Fruit fly (Drosophila melanogaster): ENCODE results near the gene ome.

The ome gene

dm6 chr3L:14673740-14674463 lies 1.3 kb downstream of the ome start (continued):
- peak; percentile 9; the same call in 1 of the 2 replicates for TF ChIP-seq vvl (GFP tag; IDR thresholded peaks at IDR 0.05)
- TF ChIP-seq nom (GFP tag; optimal IDR thresholded peaks at IDR 0.05), result peak; percentile 17
- peak; percentile 37 for TF ChIP-seq CG2712 (tag; optimal IDR thresholded peaks at IDR 0.05)
- no peak for TF ChIP-seq wor (GFP tag; IDR thresholded peaks at IDR 0.05)
- TF ChIP-seq sens (GFP tag), result peak; percentile 82
- peak; percentile 9 for TF ChIP-seq nau (GFP tag; optimal IDR thresholded peaks at IDR 0.05)
- no peak for TF ChIP-seq CG31388 (GFP tag; optimal IDR thresholded peaks at IDR 0.05)
- TF ChIP-seq HLH3B (GFP tag; IDR thresholded peaks at IDR 0.05), result peak; percentile 11; the same call in 1 of the 2 replicates
- TF ChIP-seq pan (optimal IDR thresholded peaks at IDR 0.05), result no peak
- peak in 1 of 2 experiments; percentile 5 for TF ChIP-seq pan (GFP tag; optimal IDR thresholded peaks at IDR 0.05 in 1 of 2, IDR thresholded peaks at IDR 0.05 in 1 of 2)
- TF ChIP-seq CG2120 (GFP tag; optimal IDR thresholded peaks at IDR 0.05), result no peak
- TF ChIP-seq nerfin-2 (GFP tag; IDR thresholded peaks at IDR 0.05; ENCODE audit: partially characterized antibody), result peak; percentile 81
- TF ChIP-seq ftz-f1 (GFP tag; optimal IDR thresholded peaks at IDR 0.05), result peak; percentile 3
- peak; percentile 57 for TF ChIP-seq grau (tag; optimal IDR thresholded peaks at IDR 0.05)
- no peak for TF ChIP-seq HLHmδ (GFP tag; optimal IDR thresholded peaks at IDR 0.05)
- TF ChIP-seq CG2199 (GFP tag; IDR thresholded peaks at IDR 0.05), result peak; percentile 80; the same call in 2 of the 3 replicates
- peak; percentile 67; the same call in 1 of the 2 replicates for TF ChIP-seq CG13287 (GFP tag; IDR thresholded peaks at IDR 0.05; ENCODE audit: partially characterized antibody)
- TF ChIP-seq sug (tag; optimal IDR thresholded peaks at IDR 0.05), result peak; percentile 7
- TF ChIP-seq Aef1 (GFP tag; IDR thresholded peaks at IDR 0.05), result no peak
- no peak for TF ChIP-seq Bteb2 (GFP tag; optimal IDR thresholded peaks at IDR 0.05)
- TF ChIP-seq abd-A (tag; optimal IDR thresholded peaks at IDR 0.05), result peak; percentile 90
- TF ChIP-seq vnd (GFP tag; IDR thresholded peaks at IDR 0.05; ENCODE audit: partially characterized antibody), result peak; percentile 56; the same call in 2 of the 3 replicates
- TF ChIP-seq Stat92E (GFP tag; optimal IDR thresholded peaks at IDR 0.05), result peak in 2 of 3 experiments; percentile 63 to 88
- no peak for TF ChIP-seq pzg (GFP tag; optimal IDR thresholded peaks at IDR 0.05)
- peak; percentile 52 for TF ChIP-seq Fer1 (GFP tag; optimal IDR thresholded peaks at IDR 0.05)
- peak; percentile 95 for TF ChIP-seq mld (GFP tag; IDR thresholded peaks at IDR 0.05; ENCODE audit: partially characterized antibody)
- no peak for TF ChIP-seq NFAT (GFP tag; IDR thresholded peaks at IDR 0.05)
- no peak for TF ChIP-seq fd102C (GFP tag; optimal IDR thresholded peaks at IDR 0.05)
- no peak for TF ChIP-seq CG2202 (tag; optimal IDR thresholded peaks at IDR 0.05)
- 0 out of 2 replicates have a peak, but pooled peaks have one; percentile 33 for TF ChIP-seq hbn (GFP tag; IDR thresholded peaks at IDR 0.05; ENCODE audit: partially characterized antibody)
- no peak for TF ChIP-seq Doc3 (GFP tag; IDR thresholded peaks at IDR 0.05; ENCODE audit: partially characterized antibody)
- TF ChIP-seq CG3065 (GFP tag; optimal IDR thresholded peaks at IDR 0.05), result no peak
- peak; percentile 69 for TF ChIP-seq HmgZ (tag; optimal IDR thresholded peaks at IDR 0.05)
- TF ChIP-seq Hmr (GFP tag; optimal IDR thresholded peaks at IDR 0.05), result no peak
- TF ChIP-seq Eip74EF (GFP tag; optimal IDR thresholded peaks at IDR 0.05), result peak in 1 of 2 experiments; percentile 79
- peak; percentile 58 for TF ChIP-seq CG17829 (tag; optimal IDR thresholded peaks at IDR 0.05)
- TF ChIP-seq CG11504 (tag; optimal IDR thresholded peaks at IDR 0.05), result peak; percentile 13
- TF ChIP-seq CG13624 (GFP tag; optimal IDR thresholded peaks at IDR 0.05), result peak; percentile 11
- TF ChIP-seq stwl (tag; optimal IDR thresholded peaks at IDR 0.05), result peak; percentile 37
- TF ChIP-seq Med (GFP tag), result peak; percentile 78
- TF ChIP-seq bbx (GFP tag; IDR thresholded peaks at IDR 0.05; ENCODE audit: partially characterized antibody), result peak; percentile 91
- no peak for TF ChIP-seq CG12744 (GFP tag; optimal IDR thresholded peaks at IDR 0.05)
- TF ChIP-seq hb (GFP tag; IDR thresholded peaks at IDR 0.05; ENCODE audit: partially characterized antibody), result peak; percentile 72; the same call in 2 of the 3 replicates
- no peak for TF ChIP-seq Pdp1 (GFP tag; optimal IDR thresholded peaks at IDR 0.05)
- TF ChIP-seq CG11695 (GFP tag; IDR thresholded peaks at IDR 0.05), result 0 out of 3 replicates have a peak, but pooled peaks have one; percentile 12
- TF ChIP-seq Opbp (GFP tag; IDR thresholded peaks at IDR 0.05; ENCODE audit: partially characterized antibody), result peak; percentile 94
- TF ChIP-seq Lhr (GFP tag; optimal IDR thresholded peaks at IDR 0.05), result peak; percentile 1

Measured in whole organism, embryonic.